Worm (Caenorhabditis elegans) whole organism, L3 larva: ENCODE data around the gene Y69H2.1.

Experiments
- ZK546.5 ChIP-seq: sonication (generic microtip); optimal IDR thresholded peaks from 2 replicates; lab custom pipeline; 2017; ENCODE audit warnings: missing biosample characterization, missing genetic modification characterization
- aly-2 ChIP-seq: fragments of 150-350 bp; optimal IDR thresholded peaks from 2 replicates; lab custom pipeline; 2014; ENCODE audit warnings: missing biosample characterization, missing genetic modification characterization
- ama-1 ChIP-seq: fragments of 150-350 bp; optimal IDR thresholded peaks from 2 replicates; lab custom pipeline; 2018
- ceh-16 ChIP-seq: sonication (generic microtip); optimal IDR thresholded peaks from 2 replicates; lab custom pipeline; 2017; ENCODE audit warnings: missing biosample characterization, missing genetic modification characterization
- ceh-28 ChIP-seq: fragments of 150-350 bp; optimal IDR thresholded peaks from 2 replicates; lab custom pipeline; 2014; ENCODE audit warnings: missing biosample characterization, missing genetic modification reagents, missing genetic modification characterization
- ceh-9 ChIP-seq: sonication (generic microtip); optimal IDR thresholded peaks from 2 replicates; lab custom pipeline; 2018; ENCODE audit warnings: missing biosample characterization, missing genetic modification characterization
- egl-5 ChIP-seq: fragments of 150-350 bp; optimal IDR thresholded peaks from 2 replicates; lab custom pipeline; 2017; ENCODE audit warnings: missing biosample characterization, missing genetic modification reagents, missing genetic modification characterization, inconsistent platforms
- elt-1 ChIP-seq: fragments of 150-350 bp; optimal IDR thresholded peaks from 2 replicates; lab custom pipeline; 2014; ENCODE audit warnings: missing biosample characterization, missing genetic modification characterization
- elt-2 ChIP-seq: sonication (generic microtip); optimal IDR thresholded peaks from 2 replicates; lab custom pipeline; 2016; ENCODE audit warnings: missing genetic modification reagents, mild to moderate bottlenecking, missing genetic modification characterization, missing compliant biosample characterization
- eor-1 ChIP-seq, 2 experiments: fragments of 150-350 bp; optimal IDR thresholded peaks; 2 replicates each; lab custom pipeline; 2014 to 2018; ENCODE audit warnings: missing biosample characterization in 2 of 2, missing genetic modification characterization in 2 of 2
- fkh-10 ChIP-seq: sonication (generic microtip); optimal IDR thresholded peaks from 2 replicates; lab custom pipeline; 2017; ENCODE audit warnings: missing biosample characterization, missing genetic modification reagents, missing genetic modification characterization
- jun-1 ChIP-seq: fragments of 150-350 bp; optimal IDR thresholded peaks from 2 replicates; lab custom pipeline; 2014; ENCODE audit warnings: missing biosample characterization, missing genetic modification reagents, missing genetic modification characterization
- lin-15B ChIP-seq: fragments of 150-350 bp; optimal IDR thresholded peaks from 2 replicates; lab custom pipeline; 2014; ENCODE audit warnings: missing biosample characterization, missing genetic modification characterization
- lin-39 ChIP-seq: fragments of 150-350 bp; optimal IDR thresholded peaks from 2 replicates; lab custom pipeline; 2018; ENCODE audit warnings: missing biosample characterization, missing genetic modification reagents, missing genetic modification characterization
- lsy-12 ChIP-seq: sonication (generic microtip); optimal IDR thresholded peaks from 2 replicates; lab custom pipeline; 2016; ENCODE audit warnings: mild to moderate bottlenecking, missing genetic modification characterization, missing compliant biosample characterization
- mdl-1 ChIP-seq: fragments of 150-350 bp; optimal IDR thresholded peaks from 2 replicates; lab custom pipeline; 2014; ENCODE audit warnings: missing biosample characterization, missing genetic modification characterization
- mml-1 ChIP-seq: fragments of 150-350 bp; sonication (generic microtip); optimal IDR thresholded peaks from 3 replicates; lab custom pipeline; 2014; ENCODE audit warnings: missing biosample characterization, missing genetic modification characterization
- nfya-1 ChIP-seq: sonication (generic microtip); optimal IDR thresholded peaks from 2 replicates; lab custom pipeline; 2017; ENCODE audit warnings: missing genetic modification characterization, mild to moderate bottlenecking, missing compliant biosample characterization, antibody characterized with exemption, moderate library complexity; ENCODE audit not compliant: insufficient read depth
- nhr-11 ChIP-seq: fragments of 150-350 bp; optimal IDR thresholded peaks from 2 replicates; lab custom pipeline; 2014; ENCODE audit warnings: missing biosample characterization, missing genetic modification characterization
- nhr-25 ChIP-seq: sonication (generic microtip); optimal IDR thresholded peaks from 2 replicates; lab custom pipeline; 2017; ENCODE audit warnings: missing biosample characterization, missing genetic modification characterization
- nhr-28 ChIP-seq: fragments of 150-350 bp; optimal IDR thresholded peaks from 2 replicates; lab custom pipeline; 2014; ENCODE audit warnings: missing biosample characterization, missing genetic modification characterization
- nhr-43 ChIP-seq: sonication (generic microtip); optimal IDR thresholded peaks from 2 replicates; lab custom pipeline; 2016; ENCODE audit warnings: mild to moderate bottlenecking, missing genetic modification characterization, missing compliant biosample characterization; ENCODE audit not compliant: poor library complexity, severe bottlenecking
- pqm-1 ChIP-seq: fragments of 150-350 bp; optimal IDR thresholded peaks from 2 replicates; lab custom pipeline; 2017; ENCODE audit warnings: missing biosample characterization, missing genetic modification characterization, inconsistent platforms
- sea-2 ChIP-seq: fragments of 150-350 bp; sonication (generic microtip); optimal IDR thresholded peaks from 4 replicates; lab custom pipeline; 2014; ENCODE audit warnings: missing biosample characterization, missing genetic modification reagents, missing genetic modification characterization
- skn-1 ChIP-seq: fragments of 150-350 bp; optimal IDR thresholded peaks from 2 replicates; lab custom pipeline; 2014; ENCODE audit warnings: missing biosample characterization, missing genetic modification characterization
- snpc-4 ChIP-seq: fragments of 150-350 bp; optimal IDR thresholded peaks from 2 replicates; lab custom pipeline; 2014; ENCODE audit warnings: missing biosample characterization, missing genetic modification characterization
- tbx-2 ChIP-seq: sonication (generic microtip); optimal IDR thresholded peaks from 2 replicates; lab custom pipeline; 2016; ENCODE audit warnings: mild to moderate bottlenecking, missing genetic modification characterization, missing compliant biosample characterization
- unc-39 ChIP-seq: sonication (generic microtip); optimal IDR thresholded peaks from 4 replicates; lab custom pipeline; 2017; ENCODE audit warnings: missing biosample characterization, missing genetic modification characterization
- zag-1 ChIP-seq: fragments of 150-350 bp; optimal IDR thresholded peaks from 2 replicates; lab custom pipeline; 2014; ENCODE audit warnings: missing biosample characterization, missing genetic modification characterization
- ztf-4 ChIP-seq: fragments of 150-350 bp; optimal IDR thresholded peaks from 2 replicates; lab custom pipeline; 2014; ENCODE audit warnings: missing biosample characterization, missing genetic modification characterization

The Y69H2.1 gene

DNA sequence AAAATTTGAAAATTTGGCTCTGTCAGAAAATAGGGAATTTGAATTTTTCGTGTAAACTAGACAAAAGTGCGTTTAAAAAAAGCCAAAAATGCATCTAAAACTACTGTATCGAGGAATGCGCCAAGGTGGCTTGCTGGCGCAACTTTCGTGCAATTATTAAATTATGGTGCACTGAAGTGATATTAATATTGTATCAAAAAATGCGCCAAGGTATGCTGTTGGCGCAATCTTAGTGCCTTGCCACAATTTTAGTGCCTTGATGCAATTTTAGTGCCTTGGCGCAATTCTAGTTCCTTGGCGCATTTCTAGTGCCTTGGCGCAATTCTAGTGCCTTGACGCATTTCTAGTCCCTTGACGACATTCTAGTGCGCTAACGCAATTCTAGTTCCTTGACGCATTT lies 47.3 kb downstream of the Y69H2.1 start:
- TF ChIP-seq eor-1 (tag; optimal IDR thresholded peaks at IDR 0.05; lab: Kevin White, UChicago): no peak
- TF ChIP-seq elt-2 (tag; lab: Kevin White, UChicago): peak; percentile 2
- TF ChIP-seq, all 47 proteins: peak for 1

DNA sequence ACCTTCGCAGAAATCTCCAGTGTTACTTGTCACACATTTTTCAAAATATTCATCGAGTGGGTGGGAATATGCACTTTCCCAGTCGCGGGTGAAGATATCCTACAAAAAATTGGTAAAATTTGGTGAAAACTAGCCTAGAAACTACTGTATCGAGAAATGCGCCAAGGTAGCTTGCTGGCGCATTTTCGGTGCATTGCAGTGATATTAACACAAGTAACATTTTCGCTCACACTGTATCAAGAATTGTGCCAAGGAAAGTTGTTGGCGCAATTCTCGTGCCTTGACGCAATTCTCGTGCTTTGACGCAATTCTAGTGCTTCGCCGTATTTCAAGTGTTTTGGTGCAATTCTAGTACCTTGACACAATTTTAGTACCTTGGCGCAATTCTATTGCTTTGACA lies 49.2 kb downstream of the Y69H2.1 start:
- TF ChIP-seq nhr-28 (tag; lab: Kevin White, UChicago) (no peak), unc-39 (no peak), elt-1 (tag; lab: Kevin White, UChicago) (no peak), elt-2 (tag; lab: Kevin White, UChicago) (no peak), ama-1 (lab: Kevin White, UChicago) (no peak), lin-39 (tag; lab: Kevin White, UChicago) (no peak), egl-5 (no peak), sea-2 (GFP tag; lab: Kevin White, UChicago) (no peak), mdl-1 (no peak), lsy-12 (tag; lab: Kevin White, UChicago) (peak; percentile 61), nhr-43 (peak; percentile 8), lin-15B (tag; lab: Kevin White, UChicago) (no peak), fkh-10 (GFP tag; lab: Kevin White, UChicago) (no peak), mml-1 (no peak), nhr-25 (peak; percentile 17), snpc-4 (no peak), nhr-11 (tag; lab: Kevin White, UChicago) (no peak), aly-2 (tag; lab: Kevin White, UChicago) (no peak), tbx-2 (tag; lab: Kevin White, UChicago) (no peak), ceh-28 (tag; lab: Kevin White, UChicago) (no peak), ceh-16 (tag; lab: Kevin White, UChicago) (no peak)

DNA sequence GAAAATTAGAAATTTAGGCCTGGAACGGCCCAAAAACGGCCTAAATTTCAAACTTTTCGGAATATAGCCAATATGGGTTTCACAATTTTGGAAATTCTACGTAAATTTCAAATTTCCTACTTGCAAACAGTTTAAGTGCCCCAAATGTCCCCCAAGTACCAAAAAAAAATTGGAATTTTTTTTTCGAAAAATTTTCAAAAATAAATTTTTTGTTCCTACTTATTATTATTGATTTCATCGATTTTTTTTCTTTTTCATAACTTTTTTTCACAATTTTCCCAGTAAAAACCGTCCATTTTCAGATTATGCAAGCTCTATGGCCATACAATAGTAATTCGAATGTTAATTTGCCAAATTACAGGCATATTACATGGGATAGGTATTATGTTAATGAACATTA lies 50.8 kb downstream of the Y69H2.1 start, which contains the start of gene Y51A2D.21:
Y51A2D.21 (plus strand) TSS at position 301 of the 400 bp plus-strand sequence.
- TF ChIP-seq ZK546.5 (tag; lab: Kevin White, UChicago) (no peak), ceh-16 (tag; lab: Kevin White, UChicago) (no peak), lsy-12 (tag; lab: Kevin White, UChicago) (no peak), ceh-9 (tag; lab: Kevin White, UChicago) (no peak), elt-2 (tag; lab: Kevin White, UChicago) (no peak), snpc-4 (no peak), pqm-1 (tag; lab: Kevin White, UChicago) (no peak), zag-1 (tag; lab: Kevin White, UChicago) (no peak), ztf-4 (tag; lab: Kevin White, UChicago) (no peak), nfya-1 (tag; lab: Kevin White, UChicago) (no peak), skn-1 (tag; lab: Kevin White, UChicago) (no peak), lin-39 (tag; lab: Kevin White, UChicago) (no peak), ceh-28 (tag; lab: Kevin White, UChicago) (no peak), sea-2 (GFP tag; lab: Kevin White, UChicago) (no peak), jun-1 (no peak), nhr-25 (no peak), nhr-11 (tag; lab: Kevin White, UChicago) (no peak), nhr-28 (tag; lab: Kevin White, UChicago) (no peak)
